Fruit fly (Drosophila melanogaster): ENCODE data around the gene Tsp.

Gene Tsp

dm6 chr2L:6647103-6647711 lies 61.7 kb downstream of the Tsp start (continued):
- TF ChIP-seq pb (GFP tag; optimal IDR thresholded peaks at IDR 0.05) (peak; percentile 98), gcm2 (GFP tag; optimal IDR thresholded peaks at IDR 0.05) (peak; percentile 97), CG13287 (GFP tag; IDR thresholded peaks at IDR 0.05; ENCODE audit: partially characterized antibody) (peak; percentile 61), CoRest (tag; optimal IDR thresholded peaks at IDR 0.05) (peak; percentile 98), CG4617 (GFP tag; optimal IDR thresholded peaks at IDR 0.05; ENCODE audit: borderline replicate concordance) (peak; percentile 97), CG10366 (GFP tag; IDR thresholded peaks at IDR 0.05) (peak; percentile 97), Fer3 (tag; optimal IDR thresholded peaks at IDR 0.05) (peak; percentile 97), PHDP (tag; optimal IDR thresholded peaks at IDR 0.05) (peak; percentile 99), psq (GFP tag; optimal IDR thresholded peaks at IDR 0.05) (peak; percentile 97), pnt (GFP tag; optimal IDR thresholded peaks at IDR 0.05) (peak; percentile 97), da (GFP tag; optimal IDR thresholded peaks at IDR 0.05) (peak; percentile 97), CG15073 (GFP tag; optimal IDR thresholded peaks at IDR 0.05) (peak; percentile 86), ken (GFP tag; IDR thresholded peaks at IDR 0.05) (peak; percentile 96), CG11696 (GFP tag; IDR thresholded peaks at IDR 0.05) (peak; percentile 93), CG2678 (tag; optimal IDR thresholded peaks at IDR 0.05) (peak; percentile 99), Stat92E (GFP tag; optimal IDR thresholded peaks at IDR 0.05) (peak in 1 of 3 experiments; percentile 94), Doc3 (GFP tag; IDR thresholded peaks at IDR 0.05; ENCODE audit: partially characterized antibody) (no peak), NC2β (GFP tag; optimal IDR thresholded peaks at IDR 0.05) (peak; percentile 99), disco-r (GFP tag; optimal IDR thresholded peaks at IDR 0.05) (peak; percentile 98), Oaz (GFP tag; IDR thresholded peaks at IDR 0.05) (peak; percentile 96), zen (tag; optimal IDR thresholded peaks at IDR 0.05) (peak; percentile 97), lmd (GFP tag; IDR thresholded peaks at IDR 0.05) (peak; percentile 97), Pdp1 (GFP tag; optimal IDR thresholded peaks at IDR 0.05) (peak; percentile 97), so (GFP tag; IDR thresholded peaks at IDR 0.05) (peak; percentile 97), croc (GFP tag; conservative IDR thresholded peaks at IDR 0.05) (peak; percentile 94), CG9215 (GFP tag; IDR thresholded peaks at IDR 0.05) (peak; percentile 90), CG8388 (GFP tag; optimal IDR thresholded peaks at IDR 0.05) (peak; percentile 99), Dp (GFP tag; optimal IDR thresholded peaks at IDR 0.05) (peak; percentile 35), YL-1 (GFP tag; optimal IDR thresholded peaks at IDR 0.05) (peak; percentile 96), CG8765 (GFP tag; IDR thresholded peaks at IDR 0.05) (peak; percentile 92), CrebB (tag; optimal IDR thresholded peaks at IDR 0.05) (peak; percentile 97), CG31365 (tag; optimal IDR thresholded peaks at IDR 0.05) (peak; percentile 91), CG6654 (GFP tag; optimal IDR thresholded peaks at IDR 0.05) (peak; percentile 92), crp (GFP tag; optimal IDR thresholded peaks at IDR 0.05) (peak; percentile 34 to 73), CG1024 (GFP tag; IDR thresholded peaks at IDR 0.05) (peak; percentile 95), salm (tag; optimal IDR thresholded peaks at IDR 0.05) (peak; percentile 99), gsb (GFP tag; IDR thresholded peaks at IDR 0.05) (peak; percentile 94), dysf (GFP tag; IDR thresholded peaks at IDR 0.05) (peak; percentile 98), CG7786 (GFP tag; optimal IDR thresholded peaks at IDR 0.05) (peak; percentile 98), CG33557 (GFP tag; optimal IDR thresholded peaks at IDR 0.05) (peak; percentile 96), CG11398 (GFP tag; optimal IDR thresholded peaks at IDR 0.05) (peak; percentile 99), CG12219 (GFP tag; optimal IDR thresholded peaks at IDR 0.05) (peak; percentile 99), CG12155 (GFP tag; optimal IDR thresholded peaks at IDR 0.05) (peak; percentile 95), CG17912 (GFP tag; optimal IDR thresholded peaks at IDR 0.05) (peak; percentile 97), stwl (tag; optimal IDR thresholded peaks at IDR 0.05) (peak; percentile 66), CG2116 (GFP tag; optimal IDR thresholded peaks at IDR 0.05) (peak; percentile 92), Dfd (GFP tag; optimal IDR thresholded peaks at IDR 0.05) (no peak), MTF-1 (GFP tag; optimal IDR thresholded peaks at IDR 0.05; ENCODE audit: borderline replicate concordance) (peak; percentile 96), NK7.1 (GFP tag; optimal IDR thresholded peaks at IDR 0.05) (peak; percentile 98)
